Fruit fly (Drosophila melanogaster): ENCODE data around the gene Dys.

- TF ChIP-seq toe (GFP tag; optimal IDR thresholded peaks at IDR 0.05) (no peak), pad (GFP tag; optimal IDR thresholded peaks at IDR 0.05) (no peak), Hr96 (GFP tag; optimal IDR thresholded peaks at IDR 0.05) (peak; percentile 22), Crg-1 (GFP tag; optimal IDR thresholded peaks at IDR 0.05) (no peak)
Observed at dm6 chr3R:19472218-19472617, 11.3 kb downstream of the Dys start.

Data from whole organism, adult.